Fruit fly (Drosophila melanogaster) whole organism, embryonic: ENCODE measurements around the gene CG15263.

ENCODE experiments used
- B-H1 ChIP-seq: fragments of 200-800 bp; sonication (Bioruptor generic); IDR thresholded peaks from 3 replicates; pipeline ENCODE4 v1.3.6; 2022; ENCODE audit warnings: missing biosample characterization, missing genetic modification characterization
- CG10431 ChIP-seq: fragments of 200-800 bp; sonication (Bioruptor generic); optimal IDR thresholded peaks from 3 replicates; lab custom pipeline; 2018; ENCODE audit warnings: missing biosample characterization, mild to moderate bottlenecking, missing genetic modification characterization
- CG11696 ChIP-seq: fragments of 200-800 bp; sonication (Bioruptor generic); IDR thresholded peaks from 2 replicates; pipeline ENCODE4 v1.3.6; 2022; ENCODE audit warnings: missing biosample characterization, missing genetic modification characterization
- CG12155 ChIP-seq: fragments of 200-800 bp; sonication (Bioruptor generic); optimal IDR thresholded peaks from 3 replicates; lab custom pipeline; 2016; ENCODE audit warnings: missing biosample characterization, missing genetic modification characterization
- CG12219 ChIP-seq: fragments of 200-800 bp; sonication (Bioruptor generic); optimal IDR thresholded peaks from 3 replicates; lab custom pipeline; 2018; ENCODE audit warnings: missing biosample characterization, mild to moderate bottlenecking, missing genetic modification characterization
- CG13424 ChIP-seq: fragments of 200-800 bp; sonication (Bioruptor generic); optimal IDR thresholded peaks from 2 replicates; lab custom pipeline; 2019; ENCODE audit warnings: missing biosample characterization, mild to moderate bottlenecking, missing genetic modification characterization, moderate library complexity
- CG14710 ChIP-seq: fragments of 200-800 bp; sonication (Bioruptor generic); optimal IDR thresholded peaks from 3 replicates; lab custom pipeline; 2019; ENCODE audit warnings: missing biosample characterization, mild to moderate bottlenecking, missing genetic modification characterization, moderate library complexity
- CG15073 ChIP-seq: fragments of 200-800 bp; sonication (Bioruptor generic); optimal IDR thresholded peaks from 2 replicates; lab custom pipeline; 2016; ENCODE audit warnings: missing biosample characterization, missing genetic modification characterization
- CG17829 ChIP-seq: fragments of 200-800 bp; optimal IDR thresholded peaks from 2 replicates; lab custom pipeline; 2019; ENCODE audit warnings: missing biosample characterization, mild to moderate bottlenecking, missing genetic modification characterization, moderate library complexity
- CG1792 ChIP-seq: fragments of 200-800 bp; sonication (Bioruptor generic); optimal IDR thresholded peaks from 2 replicates; lab custom pipeline; 2016; ENCODE audit warnings: missing biosample characterization, missing genetic modification characterization
- CG2889 ChIP-seq: fragments of 200-800 bp; sonication (Bioruptor generic); IDR thresholded peaks from 3 replicates; pipeline ENCODE4 v1.3.6; 2022; ENCODE audit warnings: missing biosample characterization, missing genetic modification characterization
- CG3163 ChIP-seq: fragments of 200-800 bp; sonication (Bioruptor generic); optimal IDR thresholded peaks from 3 replicates; lab custom pipeline; 2016; ENCODE audit warnings: missing biosample characterization, missing genetic modification characterization
- CG34422 ChIP-seq: fragments of 200-800 bp; sonication (Bioruptor generic); IDR thresholded peaks from 3 replicates; pipeline ENCODE4 v1.3.6; 2022; ENCODE audit warnings: missing biosample characterization, missing genetic modification characterization
- CG6175 ChIP-seq: fragments of 200-800 bp; sonication (Bioruptor generic); IDR thresholded peaks from 3 replicates; pipeline ENCODE4 v1.3.6; 2022; ENCODE audit warnings: missing biosample characterization, missing genetic modification characterization
- CG8944 ChIP-seq: fragments of 200-800 bp; sonication (Bioruptor generic); optimal IDR thresholded peaks from 3 replicates; lab custom pipeline; 2016; ENCODE audit warnings: missing biosample characterization, missing genetic modification characterization
- CG9609 ChIP-seq: fragments of 200-800 bp; sonication (Bioruptor generic); optimal IDR thresholded peaks from 3 replicates; lab custom pipeline; 2016; ENCODE audit warnings: missing biosample characterization, missing genetic modification characterization
- D ChIP-seq, 2 experiments: fragments of 200-800 bp in 1 of 2; fragments of >200 bp in 1 of 2; sonication (Bioruptor generic) in 1 of 2; optimal IDR thresholded peaks; 2 replicates in 1 of 2; 3 replicates in 1 of 2; lab custom pipeline; 2017; ENCODE audit warnings: mild to moderate bottlenecking in 1 of 2, missing biosample characterization in 1 of 2, missing genetic modification characterization in 1 of 2, missing genetic modification reagents in 1 of 2
- Dbx ChIP-seq: fragments of 200-800 bp; sonication (Bioruptor generic); IDR thresholded peaks from 3 replicates; pipeline ENCODE4 v1.3.6; 2022; ENCODE audit warnings: missing biosample characterization, missing genetic modification characterization
- Eip74EF ChIP-seq, 2 experiments: fragments of 200-800 bp in 1 of 2; fragments of >200 bp in 1 of 2; sonication (Bioruptor generic) in 1 of 2; optimal IDR thresholded peaks; 2 replicates each; lab custom pipeline; 2017 to 2019; ENCODE audit warnings: missing biosample characterization in 2 of 2, missing genetic modification characterization in 2 of 2, mild to moderate bottlenecking in 1 of 2, moderate library complexity in 1 of 2
- GATAe ChIP-seq: fragments of 200-800 bp; sonication (Bioruptor generic); conservative IDR thresholded peaks from 2 replicates; pipeline ENCODE4 v1.3.6; 2022; ENCODE audit warnings: missing biosample characterization, missing genetic modification characterization
- Gsc ChIP-seq: fragments of 200-800 bp; sonication (Bioruptor generic); IDR thresholded peaks from 2 replicates; pipeline ENCODE4 v1.3.6; 2022; ENCODE audit warnings: missing biosample characterization, missing genetic modification characterization
- HHEX ChIP-seq: fragments of 200-800 bp; sonication (Bioruptor generic); optimal IDR thresholded peaks from 3 replicates; lab custom pipeline; 2017; ENCODE audit warnings: missing biosample characterization, mild to moderate bottlenecking, missing genetic modification characterization, missing genetic modification reagents
- HLHmδ ChIP-seq: fragments of 200-800 bp; sonication (Bioruptor generic); optimal IDR thresholded peaks from 2 replicates; lab custom pipeline; 2018; ENCODE audit warnings: missing biosample characterization, mild to moderate bottlenecking, missing genetic modification characterization, moderate library complexity
- Med ChIP-seq: fragments of 200-800 bp; sonication (Bioruptor generic); peaks from one replicate; lab custom pipeline; 2016; ENCODE audit warnings: missing biosample characterization, missing genetic modification characterization, mild to moderate bottlenecking, inconsistent platforms, moderate library complexity
- Meics ChIP-seq: fragments of 200-800 bp; sonication (Bioruptor generic); optimal IDR thresholded peaks from 2 replicates; lab custom pipeline; 2017; ENCODE audit warnings: missing biosample characterization, mild to moderate bottlenecking, missing genetic modification characterization
- Mes4 ChIP-seq: fragments of 200-800 bp; sonication (Bioruptor generic); optimal IDR thresholded peaks from 2 replicates; lab custom pipeline; 2016; ENCODE audit warnings: missing biosample characterization, missing genetic modification characterization
- Poxn ChIP-seq: fragments of 200-800 bp; sonication (Bioruptor generic); IDR thresholded peaks from 2 replicates; pipeline ENCODE4 v1.3.6; 2022; ENCODE audit warnings: missing biosample characterization, missing genetic modification characterization
- Xbp1 ChIP-seq: fragments of 200-800 bp; sonication (Bioruptor generic); optimal IDR thresholded peaks from 3 replicates; lab custom pipeline; 2016; ENCODE audit warnings: missing biosample characterization, mild to moderate bottlenecking, missing genetic modification characterization
- YL-1 ChIP-seq: fragments of 200-800 bp; sonication (Bioruptor generic); optimal IDR thresholded peaks from 3 replicates; lab custom pipeline; 2017; ENCODE audit warnings: missing biosample characterization, mild to moderate bottlenecking, missing genetic modification characterization
- ap ChIP-seq: fragments of 200-800 bp; sonication (Bioruptor generic); IDR thresholded peaks from 2 replicates; pipeline ENCODE4 v1.3.6; 2022; ENCODE audit warnings: missing biosample characterization, missing genetic modification characterization
- ara ChIP-seq: fragments of 200-800 bp; sonication (Bioruptor generic); IDR thresholded peaks from 2 replicates; pipeline ENCODE4 v1.3.6; 2022; ENCODE audit warnings: missing biosample characterization, missing genetic modification characterization
- bab2 ChIP-seq: fragments of 200-800 bp; sonication (Bioruptor generic); optimal IDR thresholded peaks from 2 replicates; lab custom pipeline; 2016; ENCODE audit warnings: missing biosample characterization, missing genetic modification characterization
- corto ChIP-seq: fragments of 200-800 bp; sonication (Bioruptor generic); optimal IDR thresholded peaks from 2 replicates; lab custom pipeline; 2016; ENCODE audit warnings: missing biosample characterization, mild to moderate bottlenecking, missing genetic modification characterization, moderate library complexity
- en ChIP-seq: fragments of 200-800 bp; sonication (Bioruptor generic); optimal IDR thresholded peaks from 2 replicates; lab custom pipeline; 2016; ENCODE audit warnings: missing biosample characterization, missing genetic modification characterization
- gem ChIP-seq: fragments of 200-800 bp; sonication (Bioruptor generic); optimal IDR thresholded peaks from 2 replicates; lab custom pipeline; 2019; ENCODE audit warnings: missing biosample characterization, mild to moderate bottlenecking, missing genetic modification characterization, moderate library complexity
- gro ChIP-seq: fragments of 200-800 bp; sonication (Bioruptor generic); optimal IDR thresholded peaks from 2 replicates; lab custom pipeline; 2016; ENCODE audit warnings: missing biosample characterization, missing genetic modification characterization
- gsb ChIP-seq: fragments of 200-800 bp; sonication (Bioruptor generic); IDR thresholded peaks from 2 replicates; pipeline ENCODE4 v1.3.6; 2022; ENCODE audit warnings: missing biosample characterization, missing genetic modification characterization
- ind ChIP-seq: fragments of 200-800 bp; sonication (Bioruptor generic); optimal IDR thresholded peaks from 3 replicates; lab custom pipeline; 2016; ENCODE audit warnings: missing biosample characterization, missing genetic modification characterization
- kni ChIP-seq: fragments of 200-800 bp; sonication (Bioruptor generic); optimal IDR thresholded peaks from 3 replicates; lab custom pipeline; 2017; ENCODE audit warnings: mild to moderate bottlenecking, missing biosample characterization, missing genetic modification reagents, missing genetic modification characterization
- lov ChIP-seq, 2 experiments: fragments of 200-800 bp in 1 of 2; fragments of >200 bp in 1 of 2; sonication (Bioruptor generic) in 1 of 2; IDR thresholded peaks in 1 of 2; optimal IDR thresholded peaks in 1 of 2; 2 replicates in 1 of 2; 3 replicates in 1 of 2; pipeline versions ENCODE4 v1.3.6 to Lab custom; 2017 to 2022; ENCODE audit warnings: missing biosample characterization in 1 of 2, missing genetic modification characterization in 1 of 2
- luna ChIP-seq: fragments of 200-800 bp; sonication (Bioruptor generic); optimal IDR thresholded peaks from 2 replicates; lab custom pipeline; 2016; ENCODE audit warnings: missing biosample characterization, missing genetic modification characterization
- nau ChIP-seq: fragments of 200-800 bp; sonication (Bioruptor generic); optimal IDR thresholded peaks from 3 replicates; lab custom pipeline; 2017; ENCODE audit warnings: missing biosample characterization, mild to moderate bottlenecking, missing genetic modification characterization, missing genetic modification reagents
- ranshi ChIP-seq: fragments of 200-800 bp; sonication (Bioruptor generic); IDR thresholded peaks from 2 replicates; pipeline ENCODE4 v1.3.6; 2022; ENCODE audit warnings: missing biosample characterization, missing genetic modification characterization
- repo ChIP-seq: fragments of 200-800 bp; sonication (Bioruptor generic); optimal IDR thresholded peaks from 2 replicates; lab custom pipeline; 2016; ENCODE audit warnings: missing biosample characterization, missing genetic modification characterization
- ro ChIP-seq: fragments of 200-800 bp; sonication (Bioruptor generic); IDR thresholded peaks from 2 replicates; pipeline ENCODE4 v1.3.6; 2022; ENCODE audit warnings: missing biosample characterization, missing genetic modification characterization
- sug ChIP-seq: fragments of 200-800 bp; optimal IDR thresholded peaks from 2 replicates; lab custom pipeline; 2019; ENCODE audit warnings: missing biosample characterization, mild to moderate bottlenecking, missing genetic modification characterization, moderate library complexity
- wek ChIP-seq: fragments of 200-800 bp; sonication (Bioruptor generic); optimal IDR thresholded peaks from 3 replicates; lab custom pipeline; 2018; ENCODE audit warnings: missing biosample characterization, mild to moderate bottlenecking, missing genetic modification characterization, moderate library complexity
- zfh1 ChIP-seq: fragments of 200-800 bp; sonication (Bioruptor generic); IDR thresholded peaks from 3 replicates; pipeline ENCODE4 v1.3.6; 2022; ENCODE audit warnings: missing biosample characterization, missing genetic modification characterization

Gene CG15263

dm6 chr2L:15248163-15249005, 36.4 kb upstream of the CG15263 start, which contains the start of gene dao (continued):
- TF ChIP-seq GATAe (GFP tag; lab: Robert Waterston, UW) (no peak), sug (tag; lab: Kevin White, UChicago) (peak; percentile 34), ara (no peak), D (optimal IDR thresholded peaks at IDR 0.05; lab: Kevin White, UChicago) (no peak), D (GFP tag; optimal IDR thresholded peaks at IDR 0.05; lab: Kevin White, UChicago) (no peak), Poxn (GFP tag; lab: Robert Waterston, UW) (no peak), CG17829 (tag; lab: Kevin White, UChicago) (peak; percentile 13), ranshi (GFP tag; lab: Robert Waterston, UW) (peak; percentile 34; the same call in 1 of the 2 replicates), HHEX (GFP tag; lab: Kevin White, UChicago) (no peak), bab2 (GFP tag; lab: Kevin White, UChicago) (peak; percentile 44), Eip74EF (GFP tag; optimal IDR thresholded peaks at IDR 0.05; lab: Kevin White, UChicago) (no peak), gro (no peak), zfh1 (GFP tag; lab: Robert Waterston, UW) (peak; percentile 55), CG8944 (GFP tag; lab: Kevin White, UChicago) (peak; percentile 36), CG14710 (tag; lab: Kevin White, UChicago) (peak; percentile 51), CG9609 (GFP tag; lab: Kevin White, UChicago) (peak; percentile 15), ind (peak; percentile 68), Meics (GFP tag; lab: Kevin White, UChicago) (peak; percentile 34), ap (no peak), luna (no peak), CG1792 (GFP tag; lab: Kevin White, UChicago) (no peak), ro (GFP tag; lab: Robert Waterston, UW) (peak; percentile 29; the same call in 1 of the 2 replicates), HLHmδ (GFP tag; lab: Kevin White, UChicago) (no peak), CG34422 (peak; percentile 62; the same call in 2 of the 3 replicates), repo (no peak), wek (GFP tag; lab: Kevin White, UChicago) (no peak), gsb (GFP tag; lab: Robert Waterston, UW) (0 out of 2 replicates have a peak, but pooled peaks have one; percentile 6), kni (GFP tag; lab: Kevin White, UChicago) (no peak), Gsc (GFP tag; lab: Robert Waterston, UW) (no peak), lov (optimal IDR thresholded peaks at IDR 0.05; lab: Kevin White, UChicago) (no peak), lov (GFP tag; IDR thresholded peaks at IDR 0.05; lab: Robert Waterston, UW) (no peak), CG11696 (GFP tag; lab: Robert Waterston, UW) (0 out of 2 replicates have a peak, but pooled peaks have one; percentile 29), Dbx (peak; percentile 70; the same call in 1 of the 3 replicates), CG10431 (no peak), B-H1 (GFP tag; lab: Robert Waterston, UW) (no peak), CG13424 (tag; lab: Kevin White, UChicago) (peak; percentile 39), Xbp1 (GFP tag; lab: Kevin White, UChicago) (peak; percentile 79), en (GFP tag; lab: Kevin White, UChicago) (no peak), CG2889 (GFP tag; lab: Robert Waterston, UW) (peak; percentile 42; the same call in 2 of the 3 replicates), CG12155 (peak; percentile 83), nau (GFP tag; lab: Kevin White, UChicago) (no peak), CG15073 (no peak), CG3163 (GFP tag; lab: Kevin White, UChicago) (peak; percentile 18), Mes4 (GFP tag; lab: Kevin White, UChicago) (no peak), Med (no peak), corto (no peak), gem (tag; lab: Kevin White, UChicago) (peak; percentile 75), YL-1 (GFP tag; lab: Kevin White, UChicago) (no peak), CG12219 (no peak), CG6175 (GFP tag; lab: Robert Waterston, UW) (no peak)
